Worm (Caenorhabditis elegans) whole organism, mixed stage, embryonic: ENCODE measurements around the gene F55C9.5.
"Not testable (repeated sequence)": the region's sequence is repeated elsewhere in the genome, so short reads cannot be mapped to it uniquely, and the experiment has no call there.

Experiments
- M03D4.4 ChIP-seq: sonication (generic microtip); optimal IDR thresholded peaks from 2 replicates; lab custom pipeline; 2017; ENCODE audit warnings: mild to moderate bottlenecking, missing genetic modification characterization, missing compliant biosample characterization
- blmp-1 ChIP-seq: fragments of 150-350 bp; optimal IDR thresholded peaks from 2 replicates; lab custom pipeline; 2014; ENCODE audit warnings: missing biosample characterization, missing genetic modification characterization
- ceh-39 ChIP-seq: fragments of 150-350 bp; optimal IDR thresholded peaks from 2 replicates; lab custom pipeline; 2014; ENCODE audit warnings: missing biosample characterization, missing genetic modification characterization
- ceh-43 ChIP-seq: fragments of 200-800 bp; sonication (Bioruptor generic); optimal IDR thresholded peaks from 2 replicates; lab custom pipeline; 2018; ENCODE audit warnings: mild to moderate bottlenecking, missing genetic modification characterization, moderate library complexity, missing compliant biosample characterization
- drap-1 ChIP-seq: fragments of 200-800 bp; sonication (Bioruptor generic); optimal IDR thresholded peaks from 3 replicates; lab custom pipeline; 2018; ENCODE audit warnings: mild to moderate bottlenecking, missing genetic modification characterization, missing compliant biosample characterization
- elt-1 ChIP-seq: sonication (generic microtip); optimal IDR thresholded peaks from 2 replicates; lab custom pipeline; 2017; ENCODE audit warnings: missing genetic modification characterization, mild to moderate bottlenecking, missing compliant biosample characterization, antibody characterized with exemption, moderate library complexity, borderline replicate concordance; ENCODE audit not compliant: insufficient read depth
- elt-3 ChIP-seq: fragments of 150-350 bp; optimal IDR thresholded peaks from 2 replicates; lab custom pipeline; 2014; ENCODE audit warnings: missing biosample characterization, missing genetic modification characterization
- flh-1 ChIP-seq: fragments of 200-800 bp; sonication (Bioruptor generic); optimal IDR thresholded peaks from 2 replicates; lab custom pipeline; 2018; ENCODE audit warnings: mild to moderate bottlenecking, missing genetic modification characterization, moderate library complexity, missing compliant biosample characterization
- ham-2 ChIP-seq: fragments of 200-800 bp; sonication (Bioruptor generic); optimal IDR thresholded peaks from 2 replicates; lab custom pipeline; 2018; ENCODE audit warnings: mild to moderate bottlenecking, missing genetic modification characterization, missing compliant biosample characterization
- lin-13 ChIP-seq: fragments of 150-350 bp; optimal IDR thresholded peaks from 2 replicates; lab custom pipeline; 2014; ENCODE audit warnings: missing biosample characterization, missing genetic modification characterization
- lin-32 ChIP-seq: fragments of 200-800 bp; sonication (Bioruptor generic); optimal IDR thresholded peaks from 2 replicates; lab custom pipeline; 2018; ENCODE audit warnings: mild to moderate bottlenecking, missing genetic modification characterization, missing compliant biosample characterization
- lsy-2 ChIP-seq: fragments of 150-350 bp; optimal IDR thresholded peaks from 2 replicates; lab custom pipeline; 2014; ENCODE audit warnings: missing biosample characterization, missing genetic modification characterization
- mab-5 ChIP-seq: fragments of 150-350 bp; optimal IDR thresholded peaks from 2 replicates; lab custom pipeline; 2014; ENCODE audit warnings: missing biosample characterization, missing genetic modification characterization
- mls-2 ChIP-seq: sonication (generic microtip); optimal IDR thresholded peaks from 2 replicates; lab custom pipeline; 2016; ENCODE audit warnings: mild to moderate bottlenecking, missing genetic modification characterization, moderate library complexity, missing compliant biosample characterization
- nhr-12 ChIP-seq: fragments of 150-350 bp; optimal IDR thresholded peaks from 2 replicates; lab custom pipeline; 2014; ENCODE audit warnings: missing biosample characterization, missing genetic modification characterization
- nhr-2 ChIP-seq: fragments of 150-350 bp; optimal IDR thresholded peaks from 2 replicates; lab custom pipeline; 2014; ENCODE audit warnings: missing biosample characterization, missing genetic modification characterization
- nhr-28 ChIP-seq: fragments of 150-350 bp; optimal IDR thresholded peaks from 2 replicates; lab custom pipeline; 2014; ENCODE audit warnings: missing biosample characterization, missing genetic modification characterization
- nhr-76 ChIP-seq: sonication (generic microtip); optimal IDR thresholded peaks from 2 replicates; lab custom pipeline; 2017; ENCODE audit warnings: missing biosample characterization, missing genetic modification characterization
- pha-4 ChIP-seq: fragments of 150-350 bp; optimal IDR thresholded peaks from 2 replicates; lab custom pipeline; 2018; ENCODE audit warnings: missing biosample characterization, missing genetic modification reagents, missing genetic modification characterization
- sem-2 ChIP-seq: fragments of 200-800 bp; sonication (Bioruptor generic); optimal IDR thresholded peaks from 2 replicates; lab custom pipeline; 2018; ENCODE audit warnings: mild to moderate bottlenecking, missing genetic modification characterization, missing compliant biosample characterization
- snpc-4 ChIP-seq: fragments of 150-350 bp; optimal IDR thresholded peaks from 2 replicates; lab custom pipeline; 2014; ENCODE audit warnings: missing biosample characterization, missing genetic modification characterization
- sptf-1 ChIP-seq: sonication (generic microtip); optimal IDR thresholded peaks from 2 replicates; lab custom pipeline; 2017; ENCODE audit warnings: mild to moderate bottlenecking, missing genetic modification characterization, moderate library complexity, missing compliant biosample characterization
- unc-120 ChIP-seq: sonication (generic microtip); optimal IDR thresholded peaks from 2 replicates; lab custom pipeline; 2017; ENCODE audit warnings: missing genetic modification characterization, missing compliant biosample characterization; ENCODE audit not compliant: poor library complexity, severe bottlenecking
- unc-39 ChIP-seq: fragments of 150-350 bp; optimal IDR thresholded peaks from 2 replicates; lab custom pipeline; 2014; ENCODE audit warnings: missing biosample characterization, missing genetic modification characterization
- unc-62 ChIP-seq: fragments of 150-350 bp; optimal IDR thresholded peaks from 2 replicates; lab custom pipeline; 2014; ENCODE audit warnings: missing biosample characterization, missing genetic modification reagents, missing genetic modification characterization
- zip-8 ChIP-seq: fragments of 150-350 bp; optimal IDR thresholded peaks from 2 replicates; lab custom pipeline; 2014; ENCODE audit warnings: missing biosample characterization, missing genetic modification characterization

F55C9.5 gene

ce11 chrV:19320385-19320784, 27.5 kb upstream of the F55C9.5 start, which contains the start of gene sdz-6:
Gene sdz-6 (plus strand): TSS chrV:19320613.
- TF ChIP-seq pha-4 (no peak), flh-1 (GFP tag; lab: Kevin White, UChicago) (no peak), sptf-1 (tag; lab: Kevin White, UChicago) (no peak), drap-1 (no peak), sem-2 (GFP tag; lab: Kevin White, UChicago) (no peak), ceh-39 (tag; lab: Kevin White, UChicago) (no peak), ceh-43 (GFP tag; lab: Kevin White, UChicago) (no peak), elt-1 (tag; lab: Kevin White, UChicago) (no peak)

DNA sequence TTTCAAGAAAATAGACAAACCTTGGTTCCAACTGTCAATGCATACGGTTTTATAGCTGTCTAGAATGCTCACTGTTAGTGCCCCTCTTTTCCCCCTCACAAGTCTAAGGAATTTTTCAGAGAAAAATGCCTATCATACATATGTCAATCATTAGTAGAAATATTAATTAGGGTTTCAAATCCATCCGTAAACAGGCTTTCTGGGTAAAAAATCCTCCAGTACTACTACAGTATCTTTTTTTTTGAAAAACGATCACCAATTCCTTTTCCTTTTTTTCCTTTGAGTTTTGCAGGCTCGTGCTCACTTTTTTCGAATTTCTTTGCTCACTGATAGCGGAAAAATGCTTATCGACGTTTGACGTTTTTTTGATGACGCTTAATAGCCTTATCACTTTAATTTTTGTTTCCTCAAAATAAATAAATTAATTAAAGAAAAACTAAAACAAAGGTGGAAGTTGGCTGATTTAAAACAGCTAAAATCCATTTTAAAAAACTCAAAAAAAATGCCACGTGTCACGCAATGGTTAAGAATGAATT, 26.6 kb upstream of the F55C9.5 start, which contains the start of gene C43D7.7:
C43D7.7 (minus strand) TSS at position 51 of the 536 bp plus-strand sequence.
- TF ChIP-seq unc-62 (GFP tag; lab: Kevin White, UChicago) (no peak), unc-39 (tag; lab: Kevin White, UChicago) (no peak), lsy-2 (tag; lab: Kevin White, UChicago) (no peak), elt-1 (tag; lab: Kevin White, UChicago) (no peak), mls-2 (tag; lab: Kevin White, UChicago) (no peak), sptf-1 (tag; lab: Kevin White, UChicago) (no peak), nhr-2 (tag; lab: Kevin White, UChicago) (no peak), lin-32 (no peak), ceh-39 (tag; lab: Kevin White, UChicago) (no peak), zip-8 (tag; lab: Kevin White, UChicago) (no peak), M03D4.4 (tag; lab: Kevin White, UChicago) (no peak)

DNA sequence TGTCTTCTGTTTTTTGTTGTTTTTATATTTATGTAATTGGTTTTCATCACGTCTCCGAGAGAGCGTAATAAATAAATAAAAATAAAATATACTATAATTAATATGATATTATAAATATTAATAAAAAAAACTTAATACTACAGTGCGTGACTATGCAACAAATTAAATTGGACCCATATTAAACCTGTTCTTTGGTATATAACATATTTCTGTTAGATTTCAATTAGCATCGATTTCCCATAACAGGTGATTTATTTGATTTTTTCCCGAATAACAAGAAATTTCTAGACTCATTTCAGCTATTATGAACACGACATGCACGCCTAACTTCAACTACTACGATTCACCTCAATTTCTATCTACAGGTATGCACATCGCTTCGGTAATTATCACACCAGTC, 24.1 kb upstream of the F55C9.5 start, which contains the start of gene srh-208:
srh-208 (plus strand) TSS at position 301 of the 400 bp plus-strand sequence.
- TF ChIP-seq nhr-76 (tag; lab: Kevin White, UChicago); mab-5; unc-39 (tag; lab: Kevin White, UChicago): not testable (repeated sequence)

ce11 chrV:19312975-19313374, 20.1 kb upstream of the F55C9.5 start, which contains the start of gene fbxb-64:
Gene fbxb-64 (plus strand): TSS chrV:19313275.
- no peak for TF ChIP-seq mls-2 (tag; lab: Kevin White, UChicago)
- TF ChIP-seq nhr-12: no peak
- TF ChIP-seq elt-3 (tag; lab: Kevin White, UChicago): no peak
- no peak for TF ChIP-seq unc-39 (tag; lab: Kevin White, UChicago)
- TF ChIP-seq ceh-39 (tag; lab: Kevin White, UChicago): no peak
- TF ChIP-seq lsy-2 (tag; lab: Kevin White, UChicago): no peak
- TF ChIP-seq nhr-28 (tag; lab: Kevin White, UChicago): no peak
- no peak for TF ChIP-seq flh-1 (GFP tag; lab: Kevin White, UChicago)
- no peak for TF ChIP-seq ham-2 (GFP tag; lab: Kevin White, UChicago)
- no peak for TF ChIP-seq mab-5
- TF ChIP-seq unc-120 (tag; lab: Kevin White, UChicago): no peak
- no peak for TF ChIP-seq drap-1
- TF ChIP-seq unc-62 (GFP tag; lab: Kevin White, UChicago): no peak
- TF ChIP-seq nhr-76 (tag; lab: Kevin White, UChicago): no peak
- no peak for TF ChIP-seq blmp-1 (tag; lab: Kevin White, UChicago)
- TF ChIP-seq zip-8 (tag; lab: Kevin White, UChicago): no peak
- TF ChIP-seq sptf-1 (tag; lab: Kevin White, UChicago): no peak

DNA sequence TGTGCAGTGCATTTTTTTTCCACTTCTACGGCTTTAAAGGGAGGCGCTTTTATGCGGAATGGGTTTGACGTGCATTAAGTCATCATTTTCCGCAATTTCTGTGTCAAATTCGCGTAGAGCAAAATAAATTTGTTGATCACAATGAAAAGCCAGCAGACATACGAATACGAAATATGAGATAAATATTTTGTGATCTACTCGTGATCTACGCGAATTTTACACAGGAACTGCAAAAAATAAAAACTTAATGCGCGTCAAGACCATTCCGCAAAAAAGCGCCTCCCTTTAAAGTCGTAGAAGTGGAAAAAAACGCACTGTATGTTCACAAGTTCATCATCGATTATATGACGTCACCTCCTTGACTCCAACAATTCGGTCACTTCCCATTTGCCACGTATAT, 18.5 kb upstream of the F55C9.5 start, which contains the start of gene C43D7.8:
C43D7.8 (minus strand) TSS at position 101 of the 400 bp plus-strand sequence.
- TF ChIP-seq elt-3 (tag; lab: Kevin White, UChicago): no peak

ce11 chrV:19309591-19309990, 16.7 kb upstream of the F55C9.5 start, which contains the start of gene F55C9.11:
Gene F55C9.11 (minus strand): TSS chrV:19309691.
- TF ChIP-seq unc-39 (tag; lab: Kevin White, UChicago) (no peak), ceh-39 (tag; lab: Kevin White, UChicago) (no peak), lin-13 (tag; lab: Kevin White, UChicago) (no peak), unc-62 (GFP tag; lab: Kevin White, UChicago) (no peak), flh-1 (GFP tag; lab: Kevin White, UChicago) (no peak), snpc-4 (tag; lab: Kevin White, UChicago) (no peak), blmp-1 (tag; lab: Kevin White, UChicago) (no peak), elt-3 (tag; lab: Kevin White, UChicago) (no peak), sptf-1 (tag; lab: Kevin White, UChicago) (no peak), mls-2 (tag; lab: Kevin White, UChicago) (no peak), zip-8 (tag; lab: Kevin White, UChicago) (no peak), elt-1 (tag; lab: Kevin White, UChicago) (no peak), M03D4.4 (tag; lab: Kevin White, UChicago) (no peak)
- TF ChIP-seq, all 35 proteins: peak for 0
